Worm (Caenorhabditis elegans): ENCODE results near the gene W08F4.7.

W08F4.7 gene

ce11 chrII:582649-583048 is 5.1 kb upstream of the W08F4.7 start, which contains the start of gene fbxb-14:
Gene fbxb-14 (minus strand): TSS chrII:582749.
- TF ChIP-seq lin-35 (GFP tag; optimal IDR thresholded peaks at IDR 0.05) = no peak
- TF ChIP-seq mel-28 (tag; optimal IDR thresholded peaks at IDR 0.05; ENCODE audit: borderline replicate concordance) = no peak
- TF ChIP-seq lir-1 (GFP tag; conservative IDR thresholded peaks at IDR 0.05) = no peak
- no peak for TF ChIP-seq bed-2 (GFP tag; IDR thresholded peaks at IDR 0.05)
- no peak for TF ChIP-seq unc-130 (GFP tag; optimal IDR thresholded peaks at IDR 0.05)
- TF ChIP-seq ceh-58 (GFP tag; IDR thresholded peaks at IDR 0.05) = no peak
- no peak for TF ChIP-seq F22D6.2 (tag; optimal IDR thresholded peaks at IDR 0.05)
- TF ChIP-seq zim-3 (tag; optimal IDR thresholded peaks at IDR 0.05) = no peak
- no peak for TF ChIP-seq ceh-27 (GFP tag; optimal IDR thresholded peaks at IDR 0.05)
- TF ChIP-seq Y79H2A.3 (GFP tag; conservative IDR thresholded peaks at IDR 0.05) = no peak
- no peak for TF ChIP-seq snpc-3.4 (tag; optimal IDR thresholded peaks at IDR 0.05)
- TF ChIP-seq B0336.3 (GFP tag; IDR thresholded peaks at IDR 0.05) = no peak
- TF ChIP-seq hrde-1 (tag; optimal IDR thresholded peaks at IDR 0.05; ENCODE audit: borderline replicate concordance) = no peak
- TF ChIP-seq Y67H2A.10 (GFP tag; conservative IDR thresholded peaks at IDR 0.05) = no peak
- no peak for TF ChIP-seq hlh-26 (GFP tag; conservative IDR thresholded peaks at IDR 0.05)
- no peak for TF ChIP-seq ZK185.1 (tag; optimal IDR thresholded peaks at IDR 0.05; ENCODE audit: poor library complexity, severe bottlenecking)
- no peak for TF ChIP-seq athp-1 (tag; optimal IDR thresholded peaks at IDR 0.05)
- no peak for TF ChIP-seq him-1 (tag; optimal IDR thresholded peaks at IDR 0.05)
- no peak for TF ChIP-seq ets-4 (GFP tag; optimal IDR thresholded peaks at IDR 0.05)

ce11 chrII:581983-582382 is 4.5 kb upstream of the W08F4.7 start:
- TF ChIP-seq let-607 (tag; optimal IDR thresholded peaks at IDR 0.05) (no peak), Y79H2A.3 (GFP tag; conservative IDR thresholded peaks at IDR 0.05) (0 out of 2 replicates have a peak, but pooled peaks have one; percentile 7), hmg-1.2 (GFP tag; IDR thresholded peaks at IDR 0.05) (0 out of 2 replicates have a peak, but pooled peaks have one; percentile 20), B0261.1 (tag; optimal IDR thresholded peaks at IDR 0.05) (no peak), gei-17 (GFP tag; optimal IDR thresholded peaks at IDR 0.05) (no peak), attf-6 (GFP tag; IDR thresholded peaks at IDR 0.05) (no peak), ekl-4 (GFP tag; IDR thresholded peaks at IDR 0.05) (peak; percentile 66), F57C9.4 (tag; optimal IDR thresholded peaks at IDR 0.05) (no peak), F52B5.7 (tag; optimal IDR thresholded peaks at IDR 0.05) (peak; percentile 59), xnd-1 (tag; optimal IDR thresholded peaks at IDR 0.05) (peak; percentile 9), efl-1 (GFP tag; optimal IDR thresholded peaks at IDR 0.05) (no peak), ztf-18 (tag; optimal IDR thresholded peaks at IDR 0.05) (no peak), Y53G8AR.9 (GFP tag; conservative IDR thresholded peaks at IDR 0.05) (0 out of 2 replicates have a peak, but pooled peaks have one; percentile 51), aptf-2 (GFP tag; conservative IDR thresholded peaks at IDR 0.05) (no peak), hrde-1 (tag; optimal IDR thresholded peaks at IDR 0.05; ENCODE audit: borderline replicate concordance) (peak; percentile 3), nhr-120 (GFP tag; IDR thresholded peaks at IDR 0.05) (no peak), repo-1 (tag; optimal IDR thresholded peaks at IDR 0.05) (no peak), tbp1 (GFP tag; optimal IDR thresholded peaks at IDR 0.05) (peak; percentile 13), ceh-27 (GFP tag; optimal IDR thresholded peaks at IDR 0.05) (no peak), lin-54 (GFP tag; optimal IDR thresholded peaks at IDR 0.05) (peak; percentile 30), nhr-179 (tag; optimal IDR thresholded peaks at IDR 0.05) (no peak), hlh-12 (tag; optimal IDR thresholded peaks at IDR 0.05) (no peak), attf-5 (GFP tag; optimal IDR thresholded peaks at IDR 0.05) (no peak), F22D6.2 (tag; optimal IDR thresholded peaks at IDR 0.05) (no peak), snpc-4 (GFP tag; optimal IDR thresholded peaks at IDR 0.05) (no peak), snpc-4 (tag; optimal IDR thresholded peaks at IDR 0.05) (peak in 1 of 4 experiments; percentile 23), hsf-1 (GFP tag; IDR thresholded peaks at IDR 0.05) (peak; percentile 45; the same call in 1 of the 2 replicates), B0336.3 (GFP tag; IDR thresholded peaks at IDR 0.05) (peak; percentile 63), sea-2 (GFP tag; IDR thresholded peaks at IDR 0.05) (no peak), lin-35 (GFP tag; optimal IDR thresholded peaks at IDR 0.05) (no peak), ceh-40 (GFP tag; IDR thresholded peaks at IDR 0.05) (no peak), F57A8.1 (GFP tag; optimal IDR thresholded peaks at IDR 0.05) (no peak), mcd-1 (GFP tag; IDR thresholded peaks at IDR 0.05) (no peak), Y53F4B.3 (GFP tag; IDR thresholded peaks at IDR 0.05) (no peak), snpc-3.4 (tag; optimal IDR thresholded peaks at IDR 0.05) (peak; percentile 25)
